Worm (Caenorhabditis elegans): Measurements from ENCODE around the gene clec-72.

DNA sequence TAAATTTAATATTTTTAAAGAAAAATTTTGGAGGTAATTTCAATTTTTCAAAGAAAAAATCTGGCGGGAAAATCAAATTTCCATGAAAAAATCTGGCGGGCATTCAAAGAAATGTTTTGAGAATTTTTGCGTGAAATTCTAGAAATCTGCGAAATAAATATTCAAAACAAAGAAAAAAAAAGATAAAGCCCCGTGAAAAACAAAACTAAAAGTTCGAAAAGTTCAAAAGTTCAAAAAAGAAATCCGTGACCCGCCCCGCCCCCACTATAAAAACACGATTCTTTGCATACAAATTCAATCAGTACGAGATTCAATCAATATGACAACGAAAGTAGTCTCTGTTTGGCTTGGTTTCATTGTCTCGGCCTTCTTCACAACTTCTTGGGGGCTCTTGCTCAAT is 28.4 kb downstream of the clec-72 start, which contains the start of gene clec-79:
- TF ChIP-seq D2030.7 (GFP tag; IDR thresholded peaks at IDR 0.05) (no peak), Y56A3A.18 (GFP tag; IDR thresholded peaks at IDR 0.05) (no peak), efl-1 (GFP tag; optimal IDR thresholded peaks at IDR 0.05) (no peak), unc-130 (GFP tag; optimal IDR thresholded peaks at IDR 0.05) (no peak), snpc-1.1 (tag; optimal IDR thresholded peaks at IDR 0.05; ENCODE audit: insufficient read depth) (no peak), attf-6 (GFP tag; IDR thresholded peaks at IDR 0.05) (no peak), unc-62 (GFP tag; optimal IDR thresholded peaks at IDR 0.05) (no peak)
